Fruit fly (Drosophila melanogaster) whole organism, embryonic: ENCODE data around the gene morgue.

ENCODE experiments used
- Atf3 ChIP-seq: fragments of 200-800 bp; sonication (Bioruptor generic); optimal IDR thresholded peaks from 3 replicates; lab custom pipeline; 2016; ENCODE audit warnings: missing biosample characterization, missing genetic modification characterization
- B-H1 ChIP-seq: fragments of 200-800 bp; sonication (Bioruptor generic); IDR thresholded peaks from 3 replicates; pipeline ENCODE4 v1.3.6; 2022; ENCODE audit warnings: missing biosample characterization, missing genetic modification characterization
- CG12071 ChIP-seq: fragments of 200-800 bp; sonication (Bioruptor generic); optimal IDR thresholded peaks from 3 replicates; lab custom pipeline; 2018; ENCODE audit warnings: missing biosample characterization, mild to moderate bottlenecking, missing genetic modification characterization
- CG12299 ChIP-seq: fragments of 200-800 bp; sonication (Bioruptor generic); optimal IDR thresholded peaks from 2 replicates; lab custom pipeline; 2018; ENCODE audit warnings: missing biosample characterization, mild to moderate bottlenecking, missing genetic modification characterization
- CG13287 ChIP-seq: fragments of 200-800 bp; sonication (Bioruptor generic); IDR thresholded peaks from 2 replicates; pipeline ENCODE4 v1.3.6; 2022; ENCODE audit warnings: missing biosample characterization, missing genetic modification characterization; ENCODE audit not compliant: partially characterized antibody
- CG16813 ChIP-seq: fragments of 200-800 bp; sonication (Bioruptor generic); IDR thresholded peaks from 3 replicates; pipeline ENCODE4 v1.3.6; 2022; ENCODE audit warnings: missing biosample characterization, missing genetic modification characterization; ENCODE audit not compliant: partially characterized antibody
- CG17385 ChIP-seq: fragments of 200-800 bp; sonication (Bioruptor generic); optimal IDR thresholded peaks from 3 replicates; lab custom pipeline; 2018; ENCODE audit warnings: missing biosample characterization, mild to moderate bottlenecking, missing genetic modification characterization
- CG2120 ChIP-seq: fragments of 200-800 bp; sonication (Bioruptor generic); optimal IDR thresholded peaks from 3 replicates; lab custom pipeline; 2016; ENCODE audit warnings: missing biosample characterization, missing genetic modification characterization
- CG2202 ChIP-seq: fragments of 200-800 bp; sonication (Bioruptor generic); optimal IDR thresholded peaks from 2 replicates; lab custom pipeline; 2018; ENCODE audit warnings: missing biosample characterization, mild to moderate bottlenecking, missing genetic modification characterization
- CG3281 ChIP-seq: fragments of 200-800 bp; sonication (Bioruptor generic); optimal IDR thresholded peaks from 3 replicates; lab custom pipeline; 2017; ENCODE audit warnings: missing biosample characterization, mild to moderate bottlenecking, missing genetic modification characterization
- CG34224 ChIP-seq: fragments of 200-800 bp; sonication (Bioruptor generic); IDR thresholded peaks from 3 replicates; pipeline ENCODE4 v1.3.6; 2022; ENCODE audit warnings: missing biosample characterization, missing genetic modification characterization; ENCODE audit not compliant: partially characterized antibody
- CG3726 ChIP-seq: fragments of 200-800 bp; sonication (Bioruptor generic); IDR thresholded peaks from 3 replicates; pipeline ENCODE4, ENCODE4 v1.3.6; 2022; ENCODE audit warnings: missing biosample characterization, missing genetic modification characterization
- CG4328 ChIP-seq: fragments of 200-800 bp; sonication (Bioruptor generic); optimal IDR thresholded peaks from 3 replicates; lab custom pipeline; 2017; ENCODE audit warnings: missing biosample characterization, missing genetic modification reagents, missing genetic modification characterization
- CG6689 ChIP-seq: fragments of 200-800 bp; sonication (Bioruptor generic); IDR thresholded peaks from 2 replicates; pipeline ENCODE4 v1.3.6; 2022; ENCODE audit warnings: missing biosample characterization, missing genetic modification characterization
- CG7839 ChIP-seq: fragments of 200-800 bp; sonication (Bioruptor generic); optimal IDR thresholded peaks from 3 replicates; lab custom pipeline; 2018; ENCODE audit warnings: missing biosample characterization, mild to moderate bottlenecking, missing genetic modification characterization, moderate library complexity
- CG8478 ChIP-seq: fragments of >200 bp; optimal IDR thresholded peaks from 2 replicates; lab custom pipeline; 2018
- CG8765 ChIP-seq: fragments of 200-800 bp; sonication (Bioruptor generic); IDR thresholded peaks from 2 replicates; pipeline ENCODE4 v1.3.6; 2022; ENCODE audit warnings: missing biosample characterization, missing genetic modification characterization
- CG8924 ChIP-seq: fragments of 200-800 bp; optimal IDR thresholded peaks from 3 replicates; lab custom pipeline; 2019; ENCODE audit warnings: missing biosample characterization, mild to moderate bottlenecking, missing genetic modification characterization, moderate library complexity
- CoRest ChIP-seq: fragments of 200-800 bp; sonication (Bioruptor generic); optimal IDR thresholded peaks from 3 replicates; lab custom pipeline; 2018; ENCODE audit warnings: missing biosample characterization, mild to moderate bottlenecking, missing genetic modification characterization, moderate library complexity
- Dll ChIP-seq: fragments of 200-800 bp; sonication (Bioruptor generic); IDR thresholded peaks from 4 replicates; pipeline ENCODE4 v1.3.6; 2022; ENCODE audit warnings: missing biosample characterization, missing genetic modification characterization; ENCODE audit not compliant: partially characterized antibody
- Eip74EF ChIP-seq, 2 experiments: fragments of 200-800 bp in 1 of 2; fragments of >200 bp in 1 of 2; sonication (Bioruptor generic) in 1 of 2; optimal IDR thresholded peaks; 2 replicates each; lab custom pipeline; 2017 to 2019; ENCODE audit warnings: missing biosample characterization in 2 of 2, missing genetic modification characterization in 2 of 2, mild to moderate bottlenecking in 1 of 2, moderate library complexity in 1 of 2
- Fer3 ChIP-seq: fragments of 200-800 bp; sonication (Bioruptor generic); optimal IDR thresholded peaks from 2 replicates; lab custom pipeline; 2018; ENCODE audit warnings: missing biosample characterization, mild to moderate bottlenecking, missing genetic modification characterization, moderate library complexity
- H2.0 ChIP-seq: fragments of 200-800 bp; sonication (Bioruptor generic); IDR thresholded peaks from 2 replicates; pipeline ENCODE4 v1.3.6; 2022; ENCODE audit warnings: missing biosample characterization, missing genetic modification characterization
- HLH54F ChIP-seq: fragments of 200-800 bp; sonication (Bioruptor generic); optimal IDR thresholded peaks from 3 replicates; lab custom pipeline; 2016; ENCODE audit warnings: missing biosample characterization, missing genetic modification characterization
- Hand ChIP-seq: fragments of 200-800 bp; sonication (Bioruptor generic); optimal IDR thresholded peaks from 2 replicates; lab custom pipeline; 2017; ENCODE audit warnings: mild to moderate bottlenecking, missing biosample characterization, missing genetic modification reagents, missing genetic modification characterization
- MBD-R2 ChIP-seq: fragments of 200-800 bp; sonication (Bioruptor generic); IDR thresholded peaks from 2 replicates; pipeline ENCODE4 v1.3.6; 2022; ENCODE audit warnings: missing biosample characterization, missing genetic modification characterization
- Rfx ChIP-seq: fragments of 200-800 bp; sonication (Bioruptor generic); IDR thresholded peaks from 2 replicates; pipeline ENCODE4 v1.3.6; 2022; ENCODE audit warnings: missing biosample characterization, missing genetic modification characterization
- amos ChIP-seq: fragments of 200-800 bp; sonication (Bioruptor generic); IDR thresholded peaks from 2 replicates; pipeline ENCODE4 v1.3.6; 2022; ENCODE audit warnings: missing biosample characterization, missing genetic modification characterization; ENCODE audit not compliant: partially characterized antibody
- ato ChIP-seq: fragments of 200-800 bp; sonication (Bioruptor generic); IDR thresholded peaks from 2 replicates; pipeline ENCODE4 v1.3.6; 2022; ENCODE audit warnings: missing biosample characterization, missing genetic modification characterization; ENCODE audit not compliant: partially characterized antibody
- bbx ChIP-seq: fragments of 200-800 bp; sonication (Bioruptor generic); IDR thresholded peaks from 2 replicates; pipeline ENCODE4 v1.3.6; 2022; ENCODE audit warnings: missing biosample characterization, missing genetic modification characterization; ENCODE audit not compliant: partially characterized antibody
- bcd ChIP-seq: fragments of 200-800 bp; sonication (Bioruptor generic); optimal IDR thresholded peaks from 2 replicates; lab custom pipeline; 2017; ENCODE audit warnings: missing biosample characterization, mild to moderate bottlenecking, missing genetic modification characterization
- bigmax ChIP-seq: fragments of 200-800 bp; sonication (Bioruptor generic); optimal IDR thresholded peaks from 2 replicates; lab custom pipeline; 2018; ENCODE audit warnings: missing biosample characterization, mild to moderate bottlenecking, missing genetic modification characterization
- dan ChIP-seq: fragments of 200-800 bp; sonication (Bioruptor generic); IDR thresholded peaks from 2 replicates; pipeline ENCODE4 v1.3.6; 2022; ENCODE audit warnings: missing biosample characterization, missing genetic modification characterization
- dati ChIP-seq: fragments of 200-800 bp; sonication (Bioruptor generic); IDR thresholded peaks from 2 replicates; pipeline ENCODE4 v1.3.6; 2022; ENCODE audit warnings: missing biosample characterization, missing genetic modification characterization
- ftz-f1 ChIP-seq: fragments of 200-800 bp; sonication (Bioruptor generic); optimal IDR thresholded peaks from 2 replicates; lab custom pipeline; 2016; ENCODE audit warnings: missing biosample characterization, missing genetic modification characterization
- ind ChIP-seq: fragments of 200-800 bp; sonication (Bioruptor generic); optimal IDR thresholded peaks from 3 replicates; lab custom pipeline; 2016; ENCODE audit warnings: missing biosample characterization, missing genetic modification characterization
- kay ChIP-seq: fragments of 200-800 bp; sonication (Bioruptor generic); optimal IDR thresholded peaks from 2 replicates; lab custom pipeline; 2016; ENCODE audit warnings: missing biosample characterization, missing genetic modification characterization
- lov ChIP-seq, 2 experiments: fragments of 200-800 bp in 1 of 2; fragments of >200 bp in 1 of 2; sonication (Bioruptor generic) in 1 of 2; IDR thresholded peaks in 1 of 2; optimal IDR thresholded peaks in 1 of 2; 2 replicates in 1 of 2; 3 replicates in 1 of 2; pipeline versions ENCODE4 v1.3.6 to Lab custom; 2017 to 2022; ENCODE audit warnings: missing biosample characterization in 1 of 2, missing genetic modification characterization in 1 of 2
- pb ChIP-seq: fragments of 200-800 bp; sonication (Bioruptor generic); optimal IDR thresholded peaks from 3 replicates; lab custom pipeline; 2016; ENCODE audit warnings: missing biosample characterization, missing genetic modification characterization
- pzg ChIP-seq: fragments of 200-800 bp; sonication (Bioruptor generic); optimal IDR thresholded peaks from 3 replicates; lab custom pipeline; 2018; ENCODE audit warnings: missing biosample characterization, mild to moderate bottlenecking, missing genetic modification characterization, moderate library complexity
- row ChIP-seq: fragments of 200-800 bp; sonication (Bioruptor generic); IDR thresholded peaks from 3 replicates; pipeline ENCODE4 v1.3.6; 2022; ENCODE audit warnings: missing biosample characterization, missing genetic modification characterization
- salm ChIP-seq: fragments of 200-800 bp; sonication (Bioruptor generic); optimal IDR thresholded peaks from 2 replicates; lab custom pipeline; 2018; ENCODE audit warnings: missing biosample characterization, mild to moderate bottlenecking, missing genetic modification characterization
- scrt ChIP-seq: fragments of 200-800 bp; sonication (Bioruptor generic); optimal IDR thresholded peaks from 2 replicates; lab custom pipeline; 2018; ENCODE audit warnings: missing biosample characterization, mild to moderate bottlenecking, missing genetic modification characterization, moderate library complexity
- z ChIP-seq: fragments of 200-800 bp; sonication (Bioruptor generic); IDR thresholded peaks from 3 replicates; pipeline ENCODE4 v1.3.6; 2022; ENCODE audit warnings: missing biosample characterization, missing genetic modification characterization

morgue gene

dm6 chr2L:4442010-4442587 lies 2.4 kb downstream of the morgue start, which contains the start of the genes Sfp24F and CG15432 (continued):
- TF ChIP-seq CG16813 (GFP tag; lab: Robert Waterston, UW): peak; percentile 43; the same call in 1 of the 3 replicates
- TF ChIP-seq CG34224 (GFP tag; lab: Robert Waterston, UW): peak; percentile 63; the same call in 2 of the 3 replicates
- peak; percentile 55; the same call in 1 of the 2 replicates for TF ChIP-seq amos (GFP tag; lab: Robert Waterston, UW)
- TF ChIP-seq CoRest (tag; lab: Kevin White, UChicago): no peak
- TF ChIP-seq Dll (GFP tag; lab: Robert Waterston, UW): peak; percentile 73
- TF ChIP-seq bigmax (GFP tag; lab: Kevin White, UChicago): no peak
- TF ChIP-seq MBD-R2 (GFP tag; lab: Robert Waterston, UW): peak; percentile 87
- peak; percentile 41; the same call in 1 of the 2 replicates for TF ChIP-seq bbx (GFP tag; lab: Robert Waterston, UW)
- TF ChIP-seq z (GFP tag; lab: Robert Waterston, UW): no peak
- TF ChIP-seq ato (GFP tag; lab: Robert Waterston, UW): 0 out of 2 replicates have a peak, but pooled peaks have one; percentile 11
- TF ChIP-seq, all 482 proteins: peak for 41

- TF ChIP-seq Fer3 (tag; lab: Kevin White, UChicago) (peak; percentile 59), CG4328 (GFP tag; lab: Kevin White, UChicago) (peak; percentile 10), salm (tag; lab: Kevin White, UChicago) (peak; percentile 32), CG8924 (tag; lab: Kevin White, UChicago) (peak; percentile 56), pzg (GFP tag; lab: Kevin White, UChicago) (no peak), pb (GFP tag; lab: Kevin White, UChicago) (no peak), B-H1 (0 out of 3 replicates have a peak, but pooled peaks have one; percentile 37), CG8765 (GFP tag; lab: Robert Waterston, UW) (no peak), CG17385 (GFP tag; lab: Kevin White, UChicago) (peak; percentile 31), CG3726 (GFP tag; lab: Robert Waterston, UW) (peak; percentile 59; the same call in 1 of the 3 replicates), Eip74EF (GFP tag; optimal IDR thresholded peaks at IDR 0.05; lab: Kevin White, UChicago) (peak in 1 of 2 experiments; percentile 53), CG8478 (lab: Kevin White, UChicago) (no peak), Rfx (GFP tag; lab: Robert Waterston, UW) (peak; percentile 73), CG3281 (GFP tag; lab: Kevin White, UChicago) (peak; percentile 69), dan (GFP tag; lab: Robert Waterston, UW) (no peak), bcd (peak; percentile 58), CG13287 (0 out of 2 replicates have a peak, but pooled peaks have one; percentile 15), HLH54F (GFP tag; lab: Kevin White, UChicago) (peak; percentile 46), CG6689 (0 out of 2 replicates have a peak, but pooled peaks have one; percentile 29), ind (GFP tag; lab: Kevin White, UChicago) (peak; percentile 50), Hand (GFP tag; lab: Kevin White, UChicago) (peak; percentile 19), ftz-f1 (GFP tag; lab: Kevin White, UChicago) (peak; percentile 5), row (GFP tag; lab: Robert Waterston, UW) (peak; percentile 71), dati (GFP tag; lab: Robert Waterston, UW) (no peak), lov (optimal IDR thresholded peaks at IDR 0.05; lab: Kevin White, UChicago) (no peak), lov (GFP tag; IDR thresholded peaks at IDR 0.05; lab: Robert Waterston, UW) (no peak), Atf3 (GFP tag; lab: Kevin White, UChicago) (no peak), CG12071 (GFP tag; lab: Kevin White, UChicago) (peak; percentile 43), scrt (GFP tag; lab: Kevin White, UChicago) (peak; percentile 55), CG12299 (tag; lab: Kevin White, UChicago) (peak; percentile 56), CG2202 (tag; lab: Kevin White, UChicago) (no peak), H2.0 (GFP tag; lab: Robert Waterston, UW) (peak; percentile 57), CG7839 (tag; lab: Kevin White, UChicago) (peak; percentile 61), kay (GFP tag; lab: Kevin White, UChicago) (no peak), CG2120 (GFP tag; lab: Kevin White, UChicago) (peak; percentile 75)
Observed at dm6 chr2L:4440881-4441737, 3.4 kb downstream of the morgue start, which contains the start of gene CG15431. TSS of gene CG15431 (minus strand) at chr2L:4441282.
